Fruit fly (Drosophila melanogaster): ENCODE results near the gene kay.
A peak's percentile ranks its signal among the peaks of the same experiment; 100 is the strongest.

Gene kay

dm6 chr3R:29775755-29776686, 10.2 kb downstream of the kay start:
- no peak for TF ChIP-seq CG7045 (GFP tag; optimal IDR thresholded peaks at IDR 0.05)
- peak; percentile 1 for TF ChIP-seq Mnt (GFP tag; optimal IDR thresholded peaks at IDR 0.05)
- no peak for TF ChIP-seq CG7101 (tag; optimal IDR thresholded peaks at IDR 0.05)
- TF ChIP-seq ovo (GFP tag; optimal IDR thresholded peaks at IDR 0.05): no peak
- TF ChIP-seq tj (GFP tag; optimal IDR thresholded peaks at IDR 0.05): peak; percentile 62
- peak; percentile 3 for TF ChIP-seq Clk (GFP tag; optimal IDR thresholded peaks at IDR 0.05)
- TF ChIP-seq cic (GFP tag; optimal IDR thresholded peaks at IDR 0.05): no peak
- no peak for TF ChIP-seq CG33017 (tag; optimal IDR thresholded peaks at IDR 0.05)

dm6 chr3R:29777213-29777612, 11.4 kb downstream of the kay start:
- peak; percentile 31 for TF ChIP-seq cic (GFP tag; optimal IDR thresholded peaks at IDR 0.05)
- TF ChIP-seq ovo (GFP tag; optimal IDR thresholded peaks at IDR 0.05): no peak
- no peak for TF ChIP-seq kay (GFP tag; ENCODE audit: borderline replicate concordance)

- peak; percentile 99 for TF ChIP-seq cic (GFP tag; optimal IDR thresholded peaks at IDR 0.05)
- no peak for TF ChIP-seq Clk (GFP tag; optimal IDR thresholded peaks at IDR 0.05)
- no peak for TF ChIP-seq CG7045 (GFP tag; optimal IDR thresholded peaks at IDR 0.05)
These were observed 12.6 kb downstream of the kay start for dm6 chr3R:29778139-29778984.

- no peak for TF ChIP-seq CG14711 (tag; optimal IDR thresholded peaks at IDR 0.05)
- peak; percentile 72 for TF ChIP-seq cic (GFP tag; optimal IDR thresholded peaks at IDR 0.05)
- TF ChIP-seq Crg-1 (GFP tag; optimal IDR thresholded peaks at IDR 0.05): no peak
- TF ChIP-seq CG7101 (tag; optimal IDR thresholded peaks at IDR 0.05): no peak
- TF ChIP-seq Clk (GFP tag; optimal IDR thresholded peaks at IDR 0.05): no peak
- no peak for TF ChIP-seq ovo (GFP tag; optimal IDR thresholded peaks at IDR 0.05)
- TF ChIP-seq kay (GFP tag; ENCODE audit: borderline replicate concordance): no peak
- TF ChIP-seq pad (GFP tag; optimal IDR thresholded peaks at IDR 0.05): no peak
These were observed 13.1 kb downstream of the kay start for dm6 chr3R:29778985-29779298.

dm6 chr3R:29780402-29781029, 14.7 kb downstream of the kay start, which contains the start of gene fig:
Gene fig, minus strand, starts transcription at chr3R:29780452.
- TF ChIP-seq kay (GFP tag; ENCODE audit: borderline replicate concordance) (no peak), cic (GFP tag; optimal IDR thresholded peaks at IDR 0.05) (peak; percentile 67), Hr96 (GFP tag; optimal IDR thresholded peaks at IDR 0.05) (no peak), CG7101 (tag; optimal IDR thresholded peaks at IDR 0.05) (no peak), CG12768 (GFP tag; optimal IDR thresholded peaks at IDR 0.05) (peak; percentile 28), toe (GFP tag; optimal IDR thresholded peaks at IDR 0.05) (no peak)

dm6 chr3R:29781874-29782273, 16.1 kb downstream of the kay start:
- TF ChIP-seq Hr96 (GFP tag; optimal IDR thresholded peaks at IDR 0.05) (no peak), cic (GFP tag; optimal IDR thresholded peaks at IDR 0.05) (peak; percentile 45)

- no peak for TF ChIP-seq ovo (GFP tag; optimal IDR thresholded peaks at IDR 0.05)
- no peak for TF ChIP-seq CG7045 (GFP tag; optimal IDR thresholded peaks at IDR 0.05)
- TF ChIP-seq cic (GFP tag; optimal IDR thresholded peaks at IDR 0.05): peak; percentile 86
- TF ChIP-seq Crg-1 (GFP tag; optimal IDR thresholded peaks at IDR 0.05): peak; percentile 3
- no peak for TF ChIP-seq Hr96 (GFP tag; optimal IDR thresholded peaks at IDR 0.05)
- TF ChIP-seq CG7101 (tag; optimal IDR thresholded peaks at IDR 0.05): peak; percentile 58
- TF ChIP-seq CG1620 (GFP tag; optimal IDR thresholded peaks at IDR 0.05): no peak
- peak; percentile 31 for TF ChIP-seq CG14711 (tag; optimal IDR thresholded peaks at IDR 0.05)
- TF ChIP-seq CG33017 (tag; optimal IDR thresholded peaks at IDR 0.05): peak; percentile 57
- TF ChIP-seq tj (GFP tag; optimal IDR thresholded peaks at IDR 0.05): peak; percentile 83
- peak; percentile 42 for TF ChIP-seq CG11617 (GFP tag; optimal IDR thresholded peaks at IDR 0.05)
- peak; percentile 57 for TF ChIP-seq CG12768 (GFP tag; optimal IDR thresholded peaks at IDR 0.05)
- TF ChIP-seq pad (GFP tag; optimal IDR thresholded peaks at IDR 0.05): peak; percentile 10
- TF ChIP-seq cnc (optimal IDR thresholded peaks at IDR 0.05): no peak
- TF ChIP-seq CG5204 (GFP tag; optimal IDR thresholded peaks at IDR 0.05): no peak
- no peak for TF ChIP-seq kay (GFP tag; ENCODE audit: borderline replicate concordance)
- peak; percentile 82 for TF ChIP-seq Mnt (GFP tag; optimal IDR thresholded peaks at IDR 0.05)
- TF ChIP-seq Clk (GFP tag; optimal IDR thresholded peaks at IDR 0.05): no peak
- TF ChIP-seq bab1 (GFP tag; optimal IDR thresholded peaks at IDR 0.05): peak; percentile 67
- peak; percentile 39 for TF ChIP-seq toe (GFP tag; optimal IDR thresholded peaks at IDR 0.05)
These were observed 16.6 kb downstream of the kay start for dm6 chr3R:29782367-29782766.

Measured in whole organism, adult.